Fruit fly (Drosophila melanogaster): ENCODE measurements around the gene CG6231.

dm6 chr3R:19657235-19657634, 24.7 kb upstream of the CG6231 start:
- no peak for TF ChIP-seq CG8478 (optimal IDR thresholded peaks at IDR 0.05)
- peak; percentile 57 to 73 for TF ChIP-seq CTCF (optimal IDR thresholded peaks at IDR 0.05)
